Worm (Caenorhabditis elegans) whole organism, dauer: ENCODE measurements around the gene D2021.4.
"Not testable (repeated sequence)": the region's sequence is repeated elsewhere in the genome, so short reads cannot be mapped to it uniquely, and the experiment has no call there.

Experiments
- unc-62 ChIP-seq: sonication (generic microtip); optimal IDR thresholded peaks from 2 replicates; lab custom pipeline; 2017; ENCODE audit warnings: missing biosample characterization, missing genetic modification reagents, missing genetic modification characterization

The D2021.4 gene

DNA sequence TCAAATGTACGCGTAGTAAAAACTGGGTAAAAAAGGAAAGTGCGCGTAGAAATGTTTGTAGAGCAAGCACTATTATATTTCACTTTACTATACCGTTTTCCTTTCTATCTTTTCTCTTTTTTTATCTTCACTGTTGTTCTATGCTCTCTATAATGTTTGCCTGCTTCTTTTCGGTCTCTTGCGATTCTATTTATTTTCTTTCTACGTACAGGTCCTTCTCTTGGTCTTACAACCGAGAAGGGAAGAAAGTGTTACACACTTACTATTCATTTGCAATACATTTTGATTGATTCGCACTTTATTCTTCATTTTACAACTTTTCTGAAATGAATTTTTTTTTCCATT is 15.6 kb upstream of the D2021.4 start:
- no peak for TF ChIP-seq unc-62 (GFP tag; lab: Kevin White, UChicago)

ce11 chrX:8563663-8564450 is 15.0 kb upstream of the D2021.4 start:
- TF ChIP-seq unc-62 (GFP tag; lab: Kevin White, UChicago): no peak

DNA sequence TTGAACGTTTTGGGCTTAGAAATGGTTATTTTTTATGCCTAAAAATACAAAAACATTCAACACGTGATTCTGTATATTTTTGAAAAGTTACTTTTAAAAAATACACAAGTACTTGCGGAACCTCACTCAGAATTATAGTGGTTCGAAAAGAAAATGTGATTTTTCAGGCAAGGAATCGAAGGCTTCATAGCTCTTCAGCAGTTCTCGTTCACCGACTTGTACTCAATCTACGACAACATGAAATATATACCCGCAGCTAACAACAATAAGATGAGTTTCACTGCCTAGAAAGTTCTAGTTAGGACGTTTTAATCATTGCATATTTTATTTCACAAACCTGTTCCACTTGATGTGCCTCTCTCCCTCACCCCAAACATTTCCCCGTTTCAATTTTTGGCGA is 13.7 kb upstream of the D2021.4 start:
- no peak for TF ChIP-seq unc-62 (GFP tag; lab: Kevin White, UChicago)

DNA sequence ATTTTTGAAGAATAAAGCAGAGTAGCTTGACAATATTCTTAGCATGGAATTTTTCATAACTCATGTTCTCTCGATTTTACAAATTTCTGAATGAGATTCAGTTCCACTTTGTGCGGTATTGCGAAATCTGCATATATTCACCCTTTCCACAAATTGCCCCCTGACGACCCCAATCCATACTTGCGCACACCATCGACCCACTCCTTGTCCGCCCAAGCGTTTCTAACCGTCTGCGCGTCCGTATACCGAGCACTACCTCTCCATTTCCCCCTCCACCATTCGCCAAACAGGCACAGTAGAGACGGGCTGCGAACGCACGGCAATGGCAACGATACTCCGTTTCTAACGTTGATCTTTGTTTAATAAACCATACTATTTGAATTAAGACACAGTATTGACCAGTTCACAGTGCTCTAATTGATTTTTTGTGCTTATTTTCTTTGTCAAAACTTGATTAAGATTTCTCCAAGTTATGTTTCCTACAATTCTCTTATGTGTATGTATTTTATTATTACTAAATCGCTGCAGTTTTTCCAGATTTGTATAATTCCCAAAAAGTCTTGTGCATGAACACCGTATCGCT is 7.8 kb upstream of the D2021.4 start, which contains the start of gene utx-1:
TSS of gene utx-1 (plus strand) at position 533 of the 583 bp plus-strand sequence.
- no peak for TF ChIP-seq unc-62 (GFP tag; lab: Kevin White, UChicago)

- TF ChIP-seq unc-62 (GFP tag; lab: Kevin White, UChicago): no peak
Measured at ce11 chrX:8554029-8554428, 5.2 kb upstream of the D2021.4 start.

DNA sequence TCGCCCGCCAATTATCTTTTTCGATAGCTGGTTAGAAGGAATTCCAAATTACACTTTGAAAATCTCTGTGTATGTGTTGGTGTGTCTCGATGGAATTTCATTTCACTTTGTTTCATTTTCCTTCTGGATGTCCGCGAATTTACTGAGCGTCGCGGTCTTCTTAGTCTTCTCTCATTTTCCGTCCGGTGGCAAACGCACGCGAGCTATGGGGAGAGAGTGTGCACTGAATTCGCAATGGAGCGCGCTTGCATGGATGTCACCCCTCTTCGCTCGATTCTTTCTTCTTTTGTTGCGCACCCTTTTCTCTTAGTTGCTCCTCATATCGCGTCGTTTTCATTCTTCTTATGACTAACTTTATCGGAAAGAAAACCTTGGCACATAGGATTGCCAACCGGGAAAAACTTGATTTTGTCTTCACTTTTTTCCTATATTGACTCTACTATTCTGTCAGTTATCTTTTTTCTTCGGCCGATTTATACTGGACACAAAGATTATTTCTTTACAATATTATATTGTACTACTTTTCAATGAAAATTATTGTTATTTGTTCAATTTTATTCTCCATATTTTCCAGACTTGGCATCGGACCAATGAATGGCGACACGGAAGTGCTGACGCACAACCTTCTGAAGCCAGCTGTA is 2.9 kb upstream of the D2021.4 start, which contains the start of gene dhhc-14:
TSS of gene dhhc-14 (plus strand) at position 591 of the 641 bp plus-strand sequence.
- TF ChIP-seq unc-62 (GFP tag; lab: Kevin White, UChicago): no peak

DNA sequence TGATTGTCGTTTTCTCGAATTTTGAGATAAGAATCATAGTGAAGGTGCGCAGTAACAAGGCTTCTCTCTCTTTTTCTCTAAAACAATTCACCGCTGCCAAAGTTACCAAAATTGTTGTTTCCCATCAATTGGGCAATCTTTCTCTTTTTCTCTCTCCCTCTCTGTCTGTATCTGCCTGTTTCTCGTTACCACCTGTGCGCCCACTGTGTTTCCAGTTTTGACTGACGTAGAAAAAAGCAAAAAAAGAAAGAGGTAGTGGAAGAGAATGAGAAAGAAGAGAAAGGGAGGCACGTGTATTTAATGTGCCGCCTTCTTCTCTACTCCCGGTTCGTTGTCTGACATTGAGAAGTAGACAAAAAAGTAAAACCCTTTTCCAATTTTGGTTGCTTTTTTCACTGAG is 1.2 kb upstream of the D2021.4 start:
- TF ChIP-seq unc-62 (GFP tag; lab: Kevin White, UChicago): no peak

- no peak for TF ChIP-seq unc-62 (GFP tag; lab: Kevin White, UChicago)
Measured at ce11 chrX:8545971-8546442, 2.9 kb downstream of the D2021.4 start, which contains the start of gene sdha-1. sdha-1 (minus strand) TSS chrX:8546021.

DNA sequence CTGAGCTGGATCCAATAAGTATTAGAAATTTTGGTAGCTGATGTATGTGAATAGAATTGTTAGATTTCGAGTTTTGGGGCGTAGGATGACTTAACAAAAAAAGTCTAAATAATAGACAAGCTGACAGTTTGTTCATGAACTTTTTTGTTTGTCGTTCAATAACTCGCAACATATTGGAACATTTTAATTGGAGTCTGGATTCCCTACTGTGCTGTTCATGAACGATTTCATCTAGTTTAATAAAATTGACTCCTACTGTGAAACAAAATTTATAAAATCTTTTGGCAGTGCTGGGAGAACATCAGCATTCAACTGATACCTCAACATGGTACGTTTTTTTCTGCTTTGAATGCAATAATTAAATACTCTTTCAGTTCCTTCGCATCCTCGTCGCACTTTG is 7.3 kb downstream of the D2021.4 start, which contains the start of gene nspc-7:
TSS of gene nspc-7 (plus strand) at position 301 of the 400 bp plus-strand sequence.
- not testable (repeated sequence) for TF ChIP-seq unc-62 (GFP tag; lab: Kevin White, UChicago)

- TF ChIP-seq unc-62 (GFP tag; lab: Kevin White, UChicago): not testable (repeated sequence)
Measured at ce11 chrX:8538262-8538776, 10.6 kb downstream of the D2021.4 start, which contains the start of the genes nspc-4 and nspc-5. nspc-4 (minus strand) TSS chrX:8538362. nspc-5 (plus strand) TSS chrX:8538726.

DNA sequence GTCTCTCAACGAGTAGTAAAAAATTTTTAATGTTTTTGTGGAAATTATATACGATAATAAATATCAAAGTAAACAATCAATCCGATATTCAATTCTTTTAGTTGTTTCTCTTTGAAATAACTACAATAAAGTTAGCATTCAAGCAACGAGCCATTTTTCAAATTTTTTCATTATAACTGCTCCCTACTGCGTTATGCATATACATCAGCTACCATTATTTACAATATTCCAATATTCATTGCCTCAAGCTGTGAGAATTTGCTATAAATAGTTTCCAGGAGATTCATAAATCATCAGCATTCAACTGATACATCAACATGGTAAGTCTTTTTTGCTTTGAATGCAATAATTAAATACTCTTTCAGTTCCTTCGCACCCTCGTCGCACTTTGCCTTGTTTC is 12.1 kb downstream of the D2021.4 start, which contains the start of gene nspc-3:
TSS of gene nspc-3 (plus strand) at position 301 of the 400 bp plus-strand sequence.
- no peak for TF ChIP-seq unc-62 (GFP tag; lab: Kevin White, UChicago)

DNA sequence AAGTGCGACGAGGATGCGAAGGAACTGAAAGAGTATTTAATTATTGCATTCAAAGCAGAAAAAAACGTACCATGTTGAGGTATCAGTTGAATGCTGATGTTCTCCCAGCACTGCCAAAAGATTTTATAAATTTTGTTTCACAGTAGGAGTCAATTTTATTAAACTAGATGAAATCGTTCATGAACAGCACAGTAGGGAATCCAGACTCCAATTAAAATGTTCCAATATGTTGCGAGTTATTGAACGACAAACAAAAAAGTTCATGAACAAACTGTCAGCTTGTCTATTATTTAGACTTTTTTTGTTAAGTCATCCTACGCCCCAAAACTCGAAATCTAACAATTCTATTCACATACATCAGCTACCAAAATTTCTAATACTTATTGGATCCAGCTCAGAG is 13.9 kb downstream of the D2021.4 start, which contains the start of gene nspc-1:
TSS of gene nspc-1 (minus strand) at position 101 of the 400 bp plus-strand sequence.
- not testable (repeated sequence) for TF ChIP-seq unc-62 (GFP tag; lab: Kevin White, UChicago)

DNA sequence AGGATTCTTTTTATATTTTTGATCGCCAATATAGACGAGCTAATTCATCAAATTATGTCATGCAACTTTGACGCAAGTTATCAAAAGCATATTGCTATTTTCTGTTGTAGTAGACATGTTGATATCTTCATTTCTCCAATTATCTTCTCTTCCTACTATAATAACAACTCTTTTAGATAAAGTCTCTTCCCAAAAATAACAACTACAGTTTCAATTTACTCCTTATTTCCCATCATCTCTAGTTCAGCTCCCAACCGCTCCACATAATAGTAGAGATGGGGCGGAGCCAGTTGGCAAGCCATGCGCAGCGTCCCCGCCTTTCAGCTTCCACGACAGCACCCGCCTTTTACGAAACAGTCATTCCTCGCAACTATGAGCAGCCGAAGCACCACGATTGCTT is 20.9 kb downstream of the D2021.4 start, which contains the start of gene flp-5:
TSS of gene flp-5 (plus strand) at position 301 of the 400 bp plus-strand sequence.
- TF ChIP-seq unc-62 (GFP tag; lab: Kevin White, UChicago): no peak

- TF ChIP-seq unc-62 (GFP tag; lab: Kevin White, UChicago): no peak
Measured at ce11 chrX:8523000-8523399, 25.9 kb downstream of the D2021.4 start.

ce11 chrX:8521614-8522013 is 27.3 kb downstream of the D2021.4 start, which contains the start of gene C03G5.14:
C03G5.14 (plus strand) TSS chrX:8521914.
- TF ChIP-seq unc-62 (GFP tag; lab: Kevin White, UChicago): no peak
